ENCODE assay signal across 2 fruit fly cellular contexts in the genomic region with DNA sequence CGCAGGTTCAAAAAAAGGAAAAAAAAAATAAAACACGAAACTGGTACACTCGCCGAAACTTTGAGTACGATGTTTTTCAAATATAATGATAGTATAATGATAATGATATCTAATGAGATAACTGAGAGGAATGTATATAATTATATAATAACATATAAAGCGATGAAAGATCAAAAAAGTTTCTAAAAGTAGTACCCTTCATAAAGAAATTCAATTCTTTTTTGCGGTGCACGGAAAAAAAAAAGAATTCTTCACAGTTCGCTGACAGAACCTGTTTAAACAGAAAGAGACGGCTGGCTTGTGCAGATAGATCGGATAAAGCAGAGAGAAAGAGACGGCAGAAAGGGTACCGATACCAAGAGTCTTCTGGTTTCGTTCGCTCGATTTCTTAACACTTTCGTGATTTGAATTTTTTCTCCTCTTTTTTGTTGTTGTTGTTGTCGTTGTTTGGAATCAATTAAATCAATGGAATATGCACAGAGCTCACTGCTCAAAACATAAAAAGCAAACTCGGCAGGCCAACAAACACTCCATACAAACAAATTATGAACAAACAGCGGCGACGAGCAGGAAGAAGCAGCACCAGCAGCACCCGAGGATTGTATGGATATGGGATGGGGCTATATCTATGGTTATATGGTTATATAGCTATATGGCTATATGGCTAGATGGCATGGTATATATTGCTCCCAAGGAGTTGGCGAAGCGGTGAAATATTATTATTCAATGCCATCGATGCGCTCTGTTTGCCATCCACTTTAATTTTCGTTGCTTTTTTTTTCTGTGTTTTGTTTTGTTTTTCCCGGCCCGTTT.
TF ChIP-seq lines count a peak whose summit lies in the region.

No protein-coding gene starts in this region.

TF ChIP-seq in whole organism, embryonic, 481 proteins besides CTCF, POLR2A, EP300 and RAD21 (continued from another document and continues in another):
- no peak; the same call in 1 of the 2 replicates for TF ChIP-seq ranshi (GFP tag; IDR thresholded peaks at IDR 0.05; lab: Robert Waterston, UW)
- peak; percentile 49 for TF ChIP-seq CG10267 (tag; optimal IDR thresholded peaks at IDR 0.05; lab: Kevin White, UChicago)
- TF ChIP-seq B-H2 (GFP tag; optimal IDR thresholded peaks at IDR 0.05; lab: Kevin White, UChicago): no peak
- TF ChIP-seq zf30C (GFP tag; optimal IDR thresholded peaks at IDR 0.05; lab: Kevin White, UChicago): peak; percentile 92
- no peak for TF ChIP-seq CG17186 (GFP tag; optimal IDR thresholded peaks at IDR 0.05; lab: Kevin White, UChicago)
- no peak for TF ChIP-seq rib (GFP tag; IDR thresholded peaks at IDR 0.05; lab: Robert Waterston, UW)
- no peak for TF ChIP-seq CG13624 (GFP tag; optimal IDR thresholded peaks at IDR 0.05; lab: Kevin White, UChicago)
- no peak for TF ChIP-seq CG16779 (GFP tag; IDR thresholded peaks at IDR 0.05; lab: Robert Waterston, UW)
- peak; percentile 81 for TF ChIP-seq CoRest (tag; optimal IDR thresholded peaks at IDR 0.05; lab: Kevin White, UChicago)
- no peak for TF ChIP-seq wor (GFP tag; IDR thresholded peaks at IDR 0.05; lab: Robert Waterston, UW)
- no peak for TF ChIP-seq MTF-1 (GFP tag; optimal IDR thresholded peaks at IDR 0.05; lab: Kevin White, UChicago; ENCODE audit: borderline replicate concordance)
- TF ChIP-seq dimm (GFP tag; IDR thresholded peaks at IDR 0.05; lab: Robert Waterston, UW): no peak
- TF ChIP-seq CG11560 (tag; IDR thresholded peaks at IDR 0.05; lab: Robert Waterston, UW): no peak
- peak; percentile 45 for TF ChIP-seq CG18619 (GFP tag; optimal IDR thresholded peaks at IDR 0.05; lab: Kevin White, UChicago)
- TF ChIP-seq Hey (tag; optimal IDR thresholded peaks at IDR 0.05; lab: Kevin White, UChicago): no peak
- peak; percentile 4; the same call in 1 of the 2 replicates for TF ChIP-seq Awh (GFP tag; IDR thresholded peaks at IDR 0.05; lab: Robert Waterston, UW)
- peak; percentile 38 for TF ChIP-seq CrebB (tag; optimal IDR thresholded peaks at IDR 0.05; lab: Kevin White, UChicago)
- TF ChIP-seq chm (GFP tag; IDR thresholded peaks at IDR 0.05; lab: Robert Waterston, UW): peak; percentile 64
- no peak for TF ChIP-seq Gug (GFP tag; IDR thresholded peaks at IDR 0.05; lab: Robert Waterston, UW)
- TF ChIP-seq Nf-YC (tag; optimal IDR thresholded peaks at IDR 0.05; lab: Kevin White, UChicago): peak; percentile 11
- no peak for TF ChIP-seq ab (GFP tag; optimal IDR thresholded peaks at IDR 0.05; lab: Kevin White, UChicago)
- TF ChIP-seq E2f2 (GFP tag; IDR thresholded peaks at IDR 0.05; lab: Robert Waterston, UW): 0 out of 2 replicates have a peak, but pooled peaks have one; percentile 10
- TF ChIP-seq gt (GFP tag; IDR thresholded peaks at IDR 0.05; lab: Robert Waterston, UW): no peak
- TF ChIP-seq eve (GFP tag; optimal IDR thresholded peaks at IDR 0.05; lab: Kevin White, UChicago): no peak
- no peak for TF ChIP-seq HLH54F (GFP tag; optimal IDR thresholded peaks at IDR 0.05; lab: Kevin White, UChicago)
- TF ChIP-seq sisA (GFP tag; IDR thresholded peaks at IDR 0.05; lab: Robert Waterston, UW): peak; percentile 14; the same call in 1 of the 2 replicates
- TF ChIP-seq toy (GFP tag; IDR thresholded peaks at IDR 0.05; lab: Robert Waterston, UW): no peak
- peak; percentile 21 for TF ChIP-seq NfI (GFP tag; optimal IDR thresholded peaks at IDR 0.05; lab: Kevin White, UChicago)
- TF ChIP-seq nerfin-2 (GFP tag; IDR thresholded peaks at IDR 0.05; lab: Robert Waterston, UW; ENCODE audit: partially characterized antibody): no peak
- no peak for TF ChIP-seq scrt (GFP tag; optimal IDR thresholded peaks at IDR 0.05; lab: Kevin White, UChicago)
- TF ChIP-seq CG10543 (GFP tag; optimal IDR thresholded peaks at IDR 0.05; lab: Kevin White, UChicago): peak; percentile 2
- TF ChIP-seq CG9437 (GFP tag; optimal IDR thresholded peaks at IDR 0.05; lab: Kevin White, UChicago): peak; percentile 36
- TF ChIP-seq Mrtf (GFP tag; IDR thresholded peaks at IDR 0.05; lab: Robert Waterston, UW): 0 out of 3 replicates have a peak, but pooled peaks have one; percentile 22
- no peak for TF ChIP-seq CG8944 (GFP tag; optimal IDR thresholded peaks at IDR 0.05; lab: Kevin White, UChicago)
- no peak for TF ChIP-seq cato (GFP tag; optimal IDR thresholded peaks at IDR 0.05; lab: Kevin White, UChicago; ENCODE audit: borderline replicate concordance)
- no peak for TF ChIP-seq gsb (GFP tag; IDR thresholded peaks at IDR 0.05; lab: Robert Waterston, UW)
- peak; percentile 56 for TF ChIP-seq CG2678 (tag; optimal IDR thresholded peaks at IDR 0.05; lab: Kevin White, UChicago)
- peak; percentile 44 for TF ChIP-seq Abd-B (GFP tag; optimal IDR thresholded peaks at IDR 0.05; lab: Kevin White, UChicago)
- TF ChIP-seq kay (GFP tag; optimal IDR thresholded peaks at IDR 0.05; lab: Kevin White, UChicago): peak; percentile 29
- peak; percentile 39 for TF ChIP-seq CG13123 (GFP tag; optimal IDR thresholded peaks at IDR 0.05; lab: Kevin White, UChicago)
- TF ChIP-seq CG17568 (GFP tag; optimal IDR thresholded peaks at IDR 0.05; lab: Kevin White, UChicago): peak; percentile 13
- TF ChIP-seq kah (GFP tag; optimal IDR thresholded peaks at IDR 0.05; lab: Kevin White, UChicago): no peak
- no peak for TF ChIP-seq HmgZ (tag; optimal IDR thresholded peaks at IDR 0.05; lab: Kevin White, UChicago)
- no peak for TF ChIP-seq odd (GFP tag; optimal IDR thresholded peaks at IDR 0.05; lab: Kevin White, UChicago)
- peak; percentile 27; the same call in 1 of the 3 replicates for TF ChIP-seq tgo (GFP tag; IDR thresholded peaks at IDR 0.05; lab: Robert Waterston, UW)
- peak; percentile 46 for TF ChIP-seq ATbp (GFP tag; optimal IDR thresholded peaks at IDR 0.05; lab: Kevin White, UChicago)
- no peak for TF ChIP-seq zen2 (GFP tag; IDR thresholded peaks at IDR 0.05; lab: Robert Waterston, UW; ENCODE audit: partially characterized antibody)
- no peak for TF ChIP-seq CG15073 (GFP tag; optimal IDR thresholded peaks at IDR 0.05; lab: Kevin White, UChicago)
- TF ChIP-seq Hr78 (GFP tag; optimal IDR thresholded peaks at IDR 0.05; lab: Kevin White, UChicago): peak in 1 of 2 experiments; percentile 4
- no peak for TF ChIP-seq Sry-β (GFP tag; optimal IDR thresholded peaks at IDR 0.05; lab: Kevin White, UChicago)
- no peak for TF ChIP-seq btn (GFP tag; optimal IDR thresholded peaks at IDR 0.05; lab: Kevin White, UChicago)
- TF ChIP-seq CG9727 (GFP tag; optimal IDR thresholded peaks at IDR 0.05; lab: Kevin White, UChicago): peak; percentile 72
- no peak for TF ChIP-seq vfl (GFP tag; optimal IDR thresholded peaks at IDR 0.05; lab: Kevin White, UChicago)
- no peak for TF ChIP-seq CG8290 (GFP tag; optimal IDR thresholded peaks at IDR 0.05; lab: Kevin White, UChicago)
- TF ChIP-seq CG8290 (tag; optimal IDR thresholded peaks at IDR 0.05; lab: Kevin White, UChicago): no peak
- TF ChIP-seq CG2889 (GFP tag; IDR thresholded peaks at IDR 0.05; lab: Robert Waterston, UW): no peak
- peak; percentile 50 for TF ChIP-seq Hmr (GFP tag; optimal IDR thresholded peaks at IDR 0.05; lab: Kevin White, UChicago)
- no peak for TF ChIP-seq Camta (GFP tag; optimal IDR thresholded peaks at IDR 0.05; lab: Kevin White, UChicago)
- TF ChIP-seq tio (GFP tag; optimal IDR thresholded peaks at IDR 0.05; lab: Kevin White, UChicago): peak; percentile 57
- TF ChIP-seq Usf (GFP tag; optimal IDR thresholded peaks at IDR 0.05; lab: Kevin White, UChicago): peak; percentile 41
- TF ChIP-seq CG13775 (GFP tag; optimal IDR thresholded peaks at IDR 0.05; lab: Kevin White, UChicago): peak; percentile 61

TF ChIP-seq in whole organism, prepupa, 60 proteins besides CTCF, POLR2A, EP300 and RAD21 (continued from another document):
- TF ChIP-seq eg (GFP tag; IDR thresholded peaks at IDR 0.05; lab: Robert Waterston, UW) (0 out of 3 replicates have a peak, but pooled peaks have one; percentile 28), CG31627 (GFP tag; optimal IDR thresholded peaks at IDR 0.05; lab: Kevin White, UChicago) (peak; percentile 42), CG8632 (GFP tag; optimal IDR thresholded peaks at IDR 0.05; lab: Kevin White, UChicago) (peak; percentile 87), CG10631 (GFP tag; optimal IDR thresholded peaks at IDR 0.05; lab: Kevin White, UChicago) (peak; percentile 87), Ets96B (tag; optimal IDR thresholded peaks at IDR 0.05; lab: Kevin White, UChicago) (peak; percentile 81), CG1621 (tag; optimal IDR thresholded peaks at IDR 0.05; lab: Kevin White, UChicago) (peak; percentile 64), CG3032 (tag; optimal IDR thresholded peaks at IDR 0.05; lab: Kevin White, UChicago) (peak; percentile 81), Smox (GFP tag; optimal IDR thresholded peaks at IDR 0.05; lab: Kevin White, UChicago) (peak; percentile 74), Sox14 (GFP tag; optimal IDR thresholded peaks at IDR 0.05; lab: Kevin White, UChicago) (peak; percentile 52), vri (GFP tag; optimal IDR thresholded peaks at IDR 0.05; lab: Kevin White, UChicago) (peak; percentile 64), Eip93F (GFP tag; optimal IDR thresholded peaks at IDR 0.05; lab: Kevin White, UChicago) (peak; percentile 5), OdsH (GFP tag; optimal IDR thresholded peaks at IDR 0.05; lab: Kevin White, UChicago) (peak; percentile 84)
